Worm (Caenorhabditis elegans) whole organism, late embryonic: Measurements from ENCODE around the gene gcc-1.

ENCODE experiments used
- C38D4.7 ChIP-seq: fragments of 200-800 bp; sonication (Bioruptor generic); optimal IDR thresholded peaks from 2 replicates; lab custom pipeline; 2018; ENCODE audit warnings: mild to moderate bottlenecking, missing genetic modification characterization, moderate library complexity, missing compliant biosample characterization
- F13H6.1 ChIP-seq: sonication (generic microtip); optimal IDR thresholded peaks from 2 replicates; lab custom pipeline; 2016; ENCODE audit warnings: missing genetic modification characterization, missing compliant biosample characterization
- K02D7.2 ChIP-seq: sonication (generic microtip); optimal IDR thresholded peaks from 2 replicates; lab custom pipeline; 2017; ENCODE audit warnings: mild to moderate bottlenecking, missing genetic modification characterization, missing compliant biosample characterization
- K09A11.1 ChIP-seq: sonication (generic microtip); optimal IDR thresholded peaks from 2 replicates; lab custom pipeline; 2017; ENCODE audit warnings: antibody characterized with exemption, mild to moderate bottlenecking, missing genetic modification characterization, missing compliant biosample characterization; ENCODE audit not compliant: insufficient read depth
- T23F11.4 ChIP-seq: fragments of 200-800 bp; sonication (Bioruptor generic); optimal IDR thresholded peaks from 2 replicates; lab custom pipeline; 2018; ENCODE audit warnings: mild to moderate bottlenecking, missing genetic modification characterization, missing compliant biosample characterization
- ahr-1 ChIP-seq: sonication (generic microtip); optimal IDR thresholded peaks from 2 replicates; lab custom pipeline; 2016; ENCODE audit warnings: missing genetic modification characterization, missing compliant biosample characterization
- ceh-18 ChIP-seq: sonication (generic microtip); optimal IDR thresholded peaks from 2 replicates; lab custom pipeline; 2016; ENCODE audit warnings: missing genetic modification characterization, missing compliant biosample characterization
- ceh-24 ChIP-seq: sonication (generic microtip); optimal IDR thresholded peaks from 2 replicates; lab custom pipeline; 2016; ENCODE audit warnings: mild to moderate bottlenecking, missing genetic modification characterization, missing compliant biosample characterization
- ceh-31 ChIP-seq: sonication (generic microtip); optimal IDR thresholded peaks from 2 replicates; lab custom pipeline; 2016; ENCODE audit warnings: missing genetic modification characterization, missing compliant biosample characterization
- ceh-45 ChIP-seq: fragments of 200-800 bp; sonication (Bioruptor generic); IDR thresholded peaks from 2 replicates; pipeline ENCODE4 v1.3.6; 2022; ENCODE audit warnings: missing genetic modification reagents, missing genetic modification characterization, missing compliant biosample characterization
- ceh-48 ChIP-seq: sonication (generic microtip); optimal IDR thresholded peaks from 2 replicates; lab custom pipeline; 2016; ENCODE audit warnings: missing genetic modification characterization, inconsistent platforms, missing compliant biosample characterization
- dmd-4 ChIP-seq: sonication (generic microtip); optimal IDR thresholded peaks from 2 replicates; lab custom pipeline; 2016; ENCODE audit warnings: borderline replicate concordance, missing genetic modification characterization, missing compliant biosample characterization
- dve-1 ChIP-seq: sonication (generic microtip); optimal IDR thresholded peaks from 2 replicates; lab custom pipeline; 2017; ENCODE audit warnings: antibody characterized with exemption, mild to moderate bottlenecking, missing genetic modification characterization, missing compliant biosample characterization
- elt-2 ChIP-seq: sonication (generic microtip); optimal IDR thresholded peaks from 2 replicates; lab custom pipeline; 2016; ENCODE audit warnings: missing genetic modification reagents, missing genetic modification characterization, missing compliant biosample characterization
- elt-4 ChIP-seq: sonication (generic microtip); optimal IDR thresholded peaks from 2 replicates; lab custom pipeline; 2016; ENCODE audit warnings: missing genetic modification characterization, missing compliant biosample characterization
- eyg-1 ChIP-seq: sonication (generic microtip); optimal IDR thresholded peaks from 2 replicates; lab custom pipeline; 2016; ENCODE audit warnings: missing genotype, missing genetic modification characterization, missing compliant biosample characterization
- fkh-10 ChIP-seq: fragments of 150-350 bp; optimal IDR thresholded peaks from 2 replicates; lab custom pipeline; 2014; ENCODE audit warnings: missing biosample characterization, missing genetic modification reagents, missing genetic modification characterization
- fkh-6 ChIP-seq: sonication (generic microtip); optimal IDR thresholded peaks from 2 replicates; lab custom pipeline; 2016; ENCODE audit warnings: missing genetic modification characterization, missing compliant biosample characterization
- gmeb-2 ChIP-seq: sonication (generic microtip); optimal IDR thresholded peaks from 2 replicates; lab custom pipeline; 2016; ENCODE audit warnings: missing genetic modification characterization, inconsistent platforms, missing compliant biosample characterization
- hlh-13 ChIP-seq: fragments of 200-800 bp; sonication (Bioruptor generic); optimal IDR thresholded peaks from 2 replicates; lab custom pipeline; 2018; ENCODE audit warnings: mild to moderate bottlenecking, missing genetic modification characterization, missing compliant biosample characterization
- hlh-30 ChIP-seq: sonication (generic microtip); optimal IDR thresholded peaks from 2 replicates; lab custom pipeline; 2017; ENCODE audit warnings: antibody characterized with exemption, missing genetic modification characterization, missing compliant biosample characterization; ENCODE audit not compliant: insufficient read depth
- hlh-6 ChIP-seq: sonication (generic microtip); optimal IDR thresholded peaks from 2 replicates; lab custom pipeline; 2016; ENCODE audit warnings: missing genotype, missing genetic modification characterization, missing compliant biosample characterization
- hlh-8 ChIP-seq: sonication (generic microtip); optimal IDR thresholded peaks from 2 replicates; lab custom pipeline; 2016; ENCODE audit warnings: missing genotype, missing genetic modification characterization, missing compliant biosample characterization
- lim-6 ChIP-seq: sonication (generic microtip); optimal IDR thresholded peaks from 2 replicates; lab custom pipeline; 2016; ENCODE audit warnings: missing genetic modification characterization, missing compliant biosample characterization
- lin-11 ChIP-seq: fragments of 200-800 bp; sonication (Bioruptor generic); optimal IDR thresholded peaks from 2 replicates; lab custom pipeline; 2018; ENCODE audit warnings: mild to moderate bottlenecking, missing genetic modification characterization, missing compliant biosample characterization
- madf-2 ChIP-seq: sonication (generic microtip); optimal IDR thresholded peaks from 2 replicates; lab custom pipeline; 2017; ENCODE audit warnings: missing genetic modification characterization, missing compliant biosample characterization
- nhr-11 ChIP-seq: fragments of 150-350 bp; optimal IDR thresholded peaks from 2 replicates; lab custom pipeline; 2014; ENCODE audit warnings: missing biosample characterization, missing genetic modification characterization
- odd-2 ChIP-seq: sonication (generic microtip); optimal IDR thresholded peaks from 2 replicates; lab custom pipeline; 2017; ENCODE audit warnings: antibody characterized with exemption, mild to moderate bottlenecking, missing genetic modification characterization, missing compliant biosample characterization
- pha-2 ChIP-seq: sonication (generic microtip); optimal IDR thresholded peaks from 2 replicates; lab custom pipeline; 2017; ENCODE audit warnings: mild to moderate bottlenecking, missing genetic modification characterization, missing compliant biosample characterization
- pha-4 ChIP-seq: fragments of 150-350 bp; optimal IDR thresholded peaks from 2 replicates; lab custom pipeline; 2018; ENCODE audit warnings: missing biosample characterization, missing genetic modification reagents, missing genetic modification characterization
- pros-1 ChIP-seq: fragments of 150-350 bp; optimal IDR thresholded peaks from 2 replicates; lab custom pipeline; 2014; ENCODE audit warnings: missing biosample characterization, missing genetic modification reagents, missing genetic modification characterization
- sdc-2 ChIP-seq: sonication (generic microtip); optimal IDR thresholded peaks from 2 replicates; lab custom pipeline; 2016; ENCODE audit warnings: missing genotype, missing genetic modification characterization, missing compliant biosample characterization
- sox-4 ChIP-seq: sonication (generic microtip); optimal IDR thresholded peaks from 2 replicates; lab custom pipeline; 2017; ENCODE audit warnings: mild to moderate bottlenecking, missing genetic modification characterization, inconsistent platforms, missing compliant biosample characterization
- syd-9 ChIP-seq: sonication (generic microtip); optimal IDR thresholded peaks from 2 replicates; lab custom pipeline; 2016; ENCODE audit warnings: mild to moderate bottlenecking, missing genetic modification characterization, moderate library complexity, missing compliant biosample characterization
- ttx-3 ChIP-seq: sonication (generic microtip); optimal IDR thresholded peaks from 2 replicates; lab custom pipeline; 2016; ENCODE audit warnings: missing genetic modification reagents, missing genetic modification characterization, missing compliant biosample characterization
- unc-3 ChIP-seq, 2 experiments: fragments of 200-800 bp in 1 of 2; sonication (Bioruptor generic) in 1 of 2; sonication (generic microtip) in 1 of 2; conservative IDR thresholded peaks in 1 of 2; optimal IDR thresholded peaks in 1 of 2; 2 replicates each; pipeline versions ENCODE4 v1.3.6 to Lab custom; 2016 to 2022; ENCODE audit warnings: missing compliant biosample characterization in 2 of 2, missing genetic modification characterization in 2 of 2, missing genetic modification reagents in 1 of 2
- unc-42 ChIP-seq: sonication (generic microtip); optimal IDR thresholded peaks from 2 replicates; lab custom pipeline; 2016; ENCODE audit warnings: missing genotype, missing genetic modification characterization, missing compliant biosample characterization
- zip-5 ChIP-seq: sonication (generic microtip); optimal IDR thresholded peaks from 2 replicates; lab custom pipeline; 2016; ENCODE audit warnings: missing genetic modification characterization, missing compliant biosample characterization

Gene gcc-1

DNA sequence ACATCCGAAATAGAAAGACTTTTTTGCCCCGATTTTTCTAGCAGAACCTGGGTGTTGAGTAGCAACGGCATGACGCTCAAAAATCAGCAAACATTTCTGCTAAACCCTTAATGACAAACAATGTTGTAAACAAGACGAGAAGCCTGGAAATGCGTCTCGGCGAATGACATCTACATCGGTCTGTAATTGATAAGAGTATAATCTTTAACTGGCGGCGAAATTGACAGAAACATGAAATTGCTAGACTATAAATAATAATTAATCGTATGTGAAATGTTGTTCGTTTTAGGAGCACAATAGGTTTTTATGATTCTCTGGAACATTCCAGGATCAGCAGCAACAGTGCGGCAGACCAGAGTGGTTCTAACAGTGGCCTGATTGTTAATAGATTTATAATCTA, 18.0 kb upstream of the gcc-1 start:
- TF ChIP-seq hlh-30 (tag; lab: Kevin White, UChicago) = no peak
- no peak for TF ChIP-seq nhr-11 (tag; lab: Kevin White, UChicago)
- TF ChIP-seq ceh-18 (tag; lab: Kevin White, UChicago) = no peak
- no peak for TF ChIP-seq elt-2 (tag; lab: Kevin White, UChicago)
- no peak for TF ChIP-seq ceh-31 (tag; lab: Kevin White, UChicago)
- no peak for TF ChIP-seq unc-42
- TF ChIP-seq hlh-13 = no peak
- TF ChIP-seq C38D4.7 (GFP tag; lab: Kevin White, UChicago) = no peak
- no peak for TF ChIP-seq F13H6.1 (tag; lab: Kevin White, UChicago)
- no peak for TF ChIP-seq ceh-24
- no peak for TF ChIP-seq fkh-6
- TF ChIP-seq pha-4 (tag; lab: Kevin White, UChicago) = no peak

DNA sequence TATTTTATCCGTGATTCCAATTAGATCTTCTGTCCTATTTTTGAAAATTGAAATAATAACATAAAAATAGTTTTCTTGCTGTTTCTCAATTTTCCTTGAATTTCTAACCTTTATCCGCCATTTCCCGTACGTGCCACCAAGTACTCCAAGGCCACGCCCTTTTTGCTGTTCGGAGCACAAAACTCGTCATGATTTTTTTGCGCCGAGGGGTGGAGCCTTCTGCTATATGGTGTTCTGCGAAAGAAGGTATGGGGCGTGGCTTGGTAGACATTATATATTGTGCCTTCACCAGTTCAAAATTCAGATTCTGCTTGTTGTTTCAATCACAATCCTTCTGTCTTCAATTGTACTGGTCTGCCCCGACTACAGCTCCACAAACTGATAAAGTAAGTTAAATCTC, 14.5 kb upstream of the gcc-1 start, which contains the start of gene C15C7.4:
Gene C15C7.4, plus strand, starts transcription at position 301 of the 400 bp plus-strand sequence.
- TF ChIP-seq pha-4 (tag; lab: Kevin White, UChicago) (no peak), syd-9 (no peak), ahr-1 (tag; lab: Kevin White, UChicago) (no peak), K02D7.2 (tag; lab: Kevin White, UChicago) (no peak), hlh-8 (tag; lab: Kevin White, UChicago) (no peak), unc-42 (no peak), madf-2 (no peak), unc-3 (GFP tag; conservative IDR thresholded peaks at IDR 0.05; lab: Robert Waterston, UW) (no peak), unc-3 (tag; optimal IDR thresholded peaks at IDR 0.05; lab: Kevin White, UChicago) (no peak), ceh-48 (no peak), gmeb-2 (tag; lab: Kevin White, UChicago) (no peak), hlh-6 (tag; lab: Kevin White, UChicago) (no peak), ttx-3 (no peak), fkh-10 (GFP tag; lab: Kevin White, UChicago) (no peak), sox-4 (tag; lab: Kevin White, UChicago) (no peak), sdc-2 (tag; lab: Kevin White, UChicago) (no peak), C38D4.7 (GFP tag; lab: Kevin White, UChicago) (no peak), pros-1 (tag; lab: Kevin White, UChicago) (no peak), dve-1 (tag; lab: Kevin White, UChicago) (no peak), dmd-4 (no peak), K09A11.1 (tag; lab: Kevin White, UChicago) (no peak)

DNA sequence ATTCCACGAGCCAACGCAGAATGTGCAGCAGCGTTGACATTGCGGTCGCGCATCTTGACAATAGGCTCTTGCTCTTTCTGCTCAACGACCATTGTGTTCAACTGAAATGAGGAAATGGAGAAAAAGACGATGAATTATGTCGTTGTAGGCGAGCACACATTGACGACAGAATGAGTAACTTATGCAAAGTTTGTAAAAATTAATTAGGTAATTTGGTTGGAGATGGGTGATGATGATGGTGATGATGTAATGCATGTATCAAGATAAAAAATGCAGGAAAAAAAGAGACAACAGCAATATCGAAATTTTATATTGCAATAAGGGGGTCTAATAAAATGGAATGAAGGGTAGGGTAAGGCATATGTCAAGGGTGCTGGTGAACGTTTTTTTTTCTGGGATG, 7.4 kb upstream of the gcc-1 start, which contains the start of gene bbln-1:
Gene bbln-1, minus strand, starts transcription at position 101 of the 400 bp plus-strand sequence.
- no peak for TF ChIP-seq eyg-1
- no peak for TF ChIP-seq lin-11 (tag; lab: Kevin White, UChicago)
- no peak for TF ChIP-seq ceh-45 (GFP tag; lab: Robert Waterston, UW)
- TF ChIP-seq ceh-31 (tag; lab: Kevin White, UChicago) = no peak
- TF ChIP-seq elt-4 (tag; lab: Kevin White, UChicago) = no peak
- TF ChIP-seq pha-2 = no peak
- TF ChIP-seq T23F11.4 (GFP tag; lab: Kevin White, UChicago) = no peak
- TF ChIP-seq odd-2 (tag; lab: Kevin White, UChicago) = no peak
- TF ChIP-seq zip-5 = no peak
- no peak for TF ChIP-seq lim-6 (tag; lab: Kevin White, UChicago)
- no peak for TF ChIP-seq syd-9
